Worm (Caenorhabditis elegans) whole organism, mixed stage, embryonic: ENCODE measurements around the gene ftr-1.

Experiments
- blmp-1 ChIP-seq: fragments of 150-350 bp; optimal IDR thresholded peaks from 2 replicates; lab custom pipeline; 2014; ENCODE audit warnings: missing biosample characterization, missing genetic modification characterization
- elt-3 ChIP-seq: fragments of 150-350 bp; optimal IDR thresholded peaks from 2 replicates; lab custom pipeline; 2014; ENCODE audit warnings: missing biosample characterization, missing genetic modification characterization
- hlh-1 ChIP-seq: fragments of 150-350 bp; optimal IDR thresholded peaks from 2 replicates; lab custom pipeline; 2014; ENCODE audit warnings: missing biosample characterization, missing genetic modification reagents, missing genetic modification characterization
- lin-13 ChIP-seq: fragments of 150-350 bp; optimal IDR thresholded peaks from 2 replicates; lab custom pipeline; 2014; ENCODE audit warnings: missing biosample characterization, missing genetic modification characterization
- mab-5 ChIP-seq: fragments of 150-350 bp; optimal IDR thresholded peaks from 2 replicates; lab custom pipeline; 2014; ENCODE audit warnings: missing biosample characterization, missing genetic modification characterization
- mep-1 ChIP-seq: fragments of 150-350 bp; optimal IDR thresholded peaks from 2 replicates; lab custom pipeline; 2017; ENCODE audit warnings: missing biosample characterization, missing genetic modification reagents, missing genetic modification characterization, inconsistent platforms
- nhr-12 ChIP-seq: fragments of 150-350 bp; optimal IDR thresholded peaks from 2 replicates; lab custom pipeline; 2014; ENCODE audit warnings: missing biosample characterization, missing genetic modification characterization
- nhr-28 ChIP-seq: fragments of 150-350 bp; optimal IDR thresholded peaks from 2 replicates; lab custom pipeline; 2014; ENCODE audit warnings: missing biosample characterization, missing genetic modification characterization
- pha-4 ChIP-seq: fragments of 150-350 bp; optimal IDR thresholded peaks from 2 replicates; lab custom pipeline; 2018; ENCODE audit warnings: missing biosample characterization, missing genetic modification reagents, missing genetic modification characterization
- sem-2 ChIP-seq: fragments of 200-800 bp; sonication (Bioruptor generic); optimal IDR thresholded peaks from 2 replicates; lab custom pipeline; 2018; ENCODE audit warnings: mild to moderate bottlenecking, missing genetic modification characterization, missing compliant biosample characterization
- snpc-4 ChIP-seq: fragments of 150-350 bp; optimal IDR thresholded peaks from 2 replicates; lab custom pipeline; 2014; ENCODE audit warnings: missing biosample characterization, missing genetic modification characterization

DNA sequence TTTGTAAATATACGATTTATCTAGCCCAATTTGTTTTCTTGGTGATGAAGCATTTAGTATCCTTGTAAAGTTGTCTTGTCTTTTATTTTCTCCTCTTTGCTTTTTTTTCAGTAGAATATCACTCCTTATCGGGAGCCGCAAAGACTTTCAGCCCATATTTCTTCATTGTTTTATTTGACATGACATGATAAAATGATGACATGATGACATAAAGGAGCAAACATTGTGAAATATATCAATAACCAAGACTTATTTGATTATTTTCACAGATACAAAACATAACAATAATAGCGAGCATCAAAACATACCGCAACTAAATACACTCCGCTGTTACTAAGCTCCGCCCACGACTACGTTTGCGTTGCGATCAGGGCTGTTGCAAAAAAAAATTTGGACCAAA is 31.0 kb upstream of the ftr-1 start:
- no peak for TF ChIP-seq sem-2 (GFP tag; lab: Kevin White, UChicago)
- no peak for TF ChIP-seq pha-4 (tag; lab: Kevin White, UChicago)
- no peak for TF ChIP-seq hlh-1 (tag; lab: Kevin White, UChicago)
- TF ChIP-seq mep-1 (tag; lab: Kevin White, UChicago): no peak
- TF ChIP-seq blmp-1: no peak
- TF ChIP-seq nhr-28: no peak
- no peak for TF ChIP-seq snpc-4 (tag; lab: Kevin White, UChicago)
- no peak for TF ChIP-seq mab-5 (tag; lab: Kevin White, UChicago)
- no peak for TF ChIP-seq lin-13
- TF ChIP-seq nhr-12 (tag; lab: Kevin White, UChicago): no peak
- TF ChIP-seq elt-3 (tag; lab: Kevin White, UChicago): no peak
